Fruit fly (Drosophila melanogaster) whole organism, embryonic: ENCODE results near the gene CG32333.

Experiments
- BEAF-32 ChIP-seq: fragments of 200-800 bp; sonication (Bioruptor generic); optimal IDR thresholded peaks from 3 replicates; lab custom pipeline; 2017; ENCODE audit warnings: missing biosample characterization, missing genetic modification characterization, mild to moderate bottlenecking, moderate library complexity, missing genetic modification reagents
- Bdp1 ChIP-seq: fragments of 200-800 bp; sonication (Bioruptor generic); optimal IDR thresholded peaks from 3 replicates; lab custom pipeline; 2016; ENCODE audit warnings: missing biosample characterization, missing genetic modification characterization
- Bgb ChIP-seq: fragments of 200-800 bp; sonication (Bioruptor generic); IDR thresholded peaks from 2 replicates; pipeline ENCODE4 v1.3.6; 2022; ENCODE audit warnings: missing biosample characterization, missing genetic modification characterization; ENCODE audit not compliant: partially characterized antibody
- CG10147 ChIP-seq: fragments of 200-800 bp; sonication (Bioruptor generic); optimal IDR thresholded peaks from 2 replicates; lab custom pipeline; 2019; ENCODE audit warnings: missing biosample characterization, mild to moderate bottlenecking, missing genetic modification characterization, moderate library complexity
- CG11247 ChIP-seq: fragments of 200-800 bp; sonication (Bioruptor generic); IDR thresholded peaks from 2 replicates; pipeline ENCODE4 v1.3.6; 2022; ENCODE audit warnings: missing biosample characterization, missing genetic modification characterization
- CG11456 ChIP-seq: fragments of 200-800 bp; sonication (Bioruptor generic); IDR thresholded peaks from 3 replicates; pipeline ENCODE4 v1.3.6; 2022; ENCODE audit warnings: missing biosample characterization, missing genetic modification characterization
- CG12236 ChIP-seq: fragments of 200-800 bp; sonication (Bioruptor generic); optimal IDR thresholded peaks from 2 replicates; lab custom pipeline; 2016; ENCODE audit warnings: missing biosample characterization, missing genetic modification characterization
- CG1233 ChIP-seq: fragments of 200-800 bp; sonication (Bioruptor generic); optimal IDR thresholded peaks from 4 replicates; lab custom pipeline; 2018; ENCODE audit warnings: missing biosample characterization, mild to moderate bottlenecking, missing genetic modification characterization
- CG13296 ChIP-seq: fragments of 200-800 bp; sonication (Bioruptor generic); optimal IDR thresholded peaks from 3 replicates; lab custom pipeline; 2018; ENCODE audit warnings: missing biosample characterization, mild to moderate bottlenecking, missing genetic modification characterization
- CG15073 ChIP-seq: fragments of 200-800 bp; sonication (Bioruptor generic); optimal IDR thresholded peaks from 2 replicates; lab custom pipeline; 2016; ENCODE audit warnings: missing biosample characterization, missing genetic modification characterization
- CG16863 ChIP-seq: fragments of 200-800 bp; sonication (Bioruptor generic); optimal IDR thresholded peaks from 3 replicates; lab custom pipeline; 2016; ENCODE audit warnings: missing biosample characterization, missing genetic modification characterization
- CG18764 ChIP-seq: fragments of 200-800 bp; sonication (Bioruptor generic); optimal IDR thresholded peaks from 3 replicates; lab custom pipeline; 2016; ENCODE audit warnings: missing biosample characterization, missing genetic modification characterization
- CG2116 ChIP-seq: fragments of 200-800 bp; sonication (Bioruptor generic); optimal IDR thresholded peaks from 3 replicates; lab custom pipeline; 2018; ENCODE audit warnings: missing biosample characterization, mild to moderate bottlenecking, missing genetic modification characterization
- CG3995 ChIP-seq: fragments of 200-800 bp; sonication (Bioruptor generic); optimal IDR thresholded peaks from 3 replicates; lab custom pipeline; 2016; ENCODE audit warnings: missing biosample characterization, missing genetic modification characterization
- CG42726 ChIP-seq: fragments of 200-800 bp; sonication (Bioruptor generic); IDR thresholded peaks from 2 replicates; pipeline ENCODE4 v1.3.6; 2022; ENCODE audit warnings: missing biosample characterization, missing genetic modification characterization; ENCODE audit not compliant: partially characterized antibody
- CG7839 ChIP-seq: fragments of 200-800 bp; sonication (Bioruptor generic); optimal IDR thresholded peaks from 3 replicates; lab custom pipeline; 2018; ENCODE audit warnings: missing biosample characterization, mild to moderate bottlenecking, missing genetic modification characterization, moderate library complexity
- CHES-1-like ChIP-seq: fragments of 200-800 bp; sonication (Bioruptor generic); optimal IDR thresholded peaks from 2 replicates; lab custom pipeline; 2016; ENCODE audit warnings: missing biosample characterization, missing genetic modification characterization
- CkIIα-i1 ChIP-seq: fragments of 200-800 bp; sonication (Bioruptor generic); IDR thresholded peaks from 2 replicates; pipeline ENCODE4 v1.3.6; 2022; ENCODE audit warnings: missing biosample characterization, missing genetic modification characterization
- Dbx ChIP-seq: fragments of 200-800 bp; sonication (Bioruptor generic); IDR thresholded peaks from 3 replicates; pipeline ENCODE4 v1.3.6; 2022; ENCODE audit warnings: missing biosample characterization, missing genetic modification characterization
- Dref ChIP-seq: fragments of 200-800 bp; sonication (Bioruptor generic); IDR thresholded peaks from 2 replicates; pipeline ENCODE4 v1.3.6; 2022; ENCODE audit warnings: missing biosample characterization, missing genetic modification characterization
- Fer1 ChIP-seq: fragments of 200-800 bp; sonication (Bioruptor generic); optimal IDR thresholded peaks from 2 replicates; lab custom pipeline; 2017; ENCODE audit warnings: missing biosample characterization, mild to moderate bottlenecking, missing genetic modification characterization
- Gsc ChIP-seq: fragments of 200-800 bp; sonication (Bioruptor generic); IDR thresholded peaks from 2 replicates; pipeline ENCODE4 v1.3.6; 2022; ENCODE audit warnings: missing biosample characterization, missing genetic modification characterization
- Hmr ChIP-seq: fragments of 200-800 bp; sonication (Bioruptor generic); optimal IDR thresholded peaks from 3 replicates; lab custom pipeline; 2017; ENCODE audit warnings: mild to moderate bottlenecking, missing biosample characterization, missing genetic modification reagents, missing genetic modification characterization
- Lpt ChIP-seq: fragments of >200 bp; optimal IDR thresholded peaks from 2 replicates; lab custom pipeline; 2018; ENCODE audit warnings: missing biosample characterization, missing genetic modification characterization
- MTF-1 ChIP-seq: fragments of 200-800 bp; sonication (Bioruptor generic); optimal IDR thresholded peaks from 2 replicates; lab custom pipeline; 2018; ENCODE audit warnings: missing biosample characterization, mild to moderate bottlenecking, missing genetic modification characterization, borderline replicate concordance
- Optix ChIP-seq: fragments of 200-800 bp; sonication (Bioruptor generic); IDR thresholded peaks from 3 replicates; pipeline ENCODE4 v1.3.6; 2022; ENCODE audit warnings: missing biosample characterization, missing genetic modification characterization
- Ptx1 ChIP-seq: fragments of 200-800 bp; sonication (Bioruptor generic); IDR thresholded peaks from 2 replicates; pipeline ENCODE4 v1.3.6; 2022; ENCODE audit warnings: missing biosample characterization, missing genetic modification characterization
- Six4 ChIP-seq: fragments of 200-800 bp; sonication (Bioruptor generic); optimal IDR thresholded peaks from 2 replicates; lab custom pipeline; 2016; ENCODE audit warnings: missing biosample characterization, missing genetic modification characterization
- Xrp1 ChIP-seq: fragments of 200-800 bp; sonication (Bioruptor generic); IDR thresholded peaks from 2 replicates; pipeline ENCODE4 v1.3.6; 2022; ENCODE audit warnings: missing biosample characterization, missing genetic modification characterization
- ash1 ChIP-seq: fragments of 200-800 bp; sonication (Bioruptor generic); optimal IDR thresholded peaks from 2 replicates; lab custom pipeline; 2018; ENCODE audit warnings: missing biosample characterization, mild to moderate bottlenecking, missing genetic modification characterization
- bsh ChIP-seq, 2 experiments: fragments of 200-800 bp; sonication (Bioruptor generic); optimal IDR thresholded peaks; 2 replicates each; lab custom pipeline; 2017 to 2018; ENCODE audit warnings: mild to moderate bottlenecking in 2 of 2, missing biosample characterization in 2 of 2, missing genetic modification characterization in 2 of 2, moderate library complexity in 1 of 2
- croc ChIP-seq: fragments of 200-800 bp; sonication (Bioruptor generic); conservative IDR thresholded peaks from 3 replicates; pipeline ENCODE4 v1.3.6; 2022; ENCODE audit warnings: missing biosample characterization, missing genetic modification characterization
- crp ChIP-seq, 2 experiments: fragments of 200-800 bp; sonication (Bioruptor generic); optimal IDR thresholded peaks; 2 replicates in 1 of 2; 3 replicates in 1 of 2; lab custom pipeline; 2017; ENCODE audit warnings: missing biosample characterization in 2 of 2, missing genetic modification characterization in 2 of 2, mild to moderate bottlenecking in 1 of 2, moderate library complexity in 1 of 2
- ems ChIP-seq: fragments of 200-800 bp; sonication (Bioruptor generic); optimal IDR thresholded peaks from 3 replicates; lab custom pipeline; 2016; ENCODE audit warnings: missing biosample characterization, missing genetic modification characterization
- fd3F ChIP-seq: fragments of 200-800 bp; sonication (Bioruptor generic); optimal IDR thresholded peaks from 2 replicates; lab custom pipeline; 2018; ENCODE audit warnings: missing biosample characterization, mild to moderate bottlenecking, missing genetic modification characterization, moderate library complexity
- lbe ChIP-seq: fragments of 200-800 bp; sonication (Bioruptor generic); optimal IDR thresholded peaks from 2 replicates; lab custom pipeline; 2016; ENCODE audit warnings: missing biosample characterization, mild to moderate bottlenecking, missing genetic modification characterization
- p53 ChIP-seq: fragments of 200-800 bp; sonication (Bioruptor generic); optimal IDR thresholded peaks from 2 replicates; lab custom pipeline; 2016; ENCODE audit warnings: missing biosample characterization, missing genetic modification characterization
- pfk ChIP-seq: fragments of 200-800 bp; sonication (Bioruptor generic); optimal IDR thresholded peaks from 2 replicates; lab custom pipeline; 2018; ENCODE audit warnings: missing biosample characterization, mild to moderate bottlenecking, missing genetic modification characterization, moderate library complexity
- phol ChIP-seq: fragments of 200-800 bp; sonication (Bioruptor generic); optimal IDR thresholded peaks from 3 replicates; lab custom pipeline; 2018; ENCODE audit warnings: missing biosample characterization, mild to moderate bottlenecking, missing genetic modification characterization, moderate library complexity
- pzg ChIP-seq: fragments of 200-800 bp; sonication (Bioruptor generic); optimal IDR thresholded peaks from 3 replicates; lab custom pipeline; 2018; ENCODE audit warnings: missing biosample characterization, mild to moderate bottlenecking, missing genetic modification characterization, moderate library complexity
- sqz ChIP-seq: fragments of 200-800 bp; sonication (Bioruptor generic); optimal IDR thresholded peaks from 3 replicates; lab custom pipeline; 2018; ENCODE audit warnings: missing biosample characterization, mild to moderate bottlenecking, missing genetic modification characterization
- tap ChIP-seq: fragments of 200-800 bp; optimal IDR thresholded peaks from 3 replicates; lab custom pipeline; 2019; ENCODE audit warnings: missing biosample characterization, mild to moderate bottlenecking, missing genetic modification characterization, moderate library complexity
- tin ChIP-seq: fragments of 200-800 bp; sonication (Bioruptor generic); optimal IDR thresholded peaks from 3 replicates; lab custom pipeline; 2016; ENCODE audit warnings: missing biosample characterization, missing genetic modification characterization
- tll ChIP-seq, 2 experiments: fragments of 200-800 bp in 1 of 2; fragments of >200 bp in 1 of 2; sonication (Bioruptor generic) in 1 of 2; optimal IDR thresholded peaks; 2 replicates each; lab custom pipeline; 2017 to 2019; ENCODE audit warnings: missing biosample characterization in 2 of 2, missing genetic modification characterization in 2 of 2, mild to moderate bottlenecking in 1 of 2, moderate library complexity in 1 of 2
- trh ChIP-seq: fragments of 200-800 bp; sonication (Bioruptor generic); optimal IDR thresholded peaks from 2 replicates; lab custom pipeline; 2016; ENCODE audit warnings: missing biosample characterization, missing genetic modification characterization
- ttk ChIP-seq: fragments of 200-800 bp; sonication (Bioruptor generic); IDR thresholded peaks from 2 replicates; pipeline ENCODE4 v2.1.2; 2022; ENCODE audit warnings: missing biosample characterization, missing genetic modification characterization
- vfl ChIP-seq: fragments of 200-800 bp; sonication (Bioruptor generic); optimal IDR thresholded peaks from 2 replicates; lab custom pipeline; 2016; ENCODE audit warnings: missing biosample characterization, missing genetic modification characterization
- yki ChIP-seq: fragments of >200 bp; optimal IDR thresholded peaks from 3 replicates; lab custom pipeline; 2018
- zen2 ChIP-seq: fragments of 200-800 bp; sonication (Bioruptor generic); IDR thresholded peaks from 3 replicates; pipeline ENCODE4 v1.3.6; 2022; ENCODE audit warnings: missing biosample characterization, missing genetic modification characterization; ENCODE audit not compliant: partially characterized antibody

CG32333 gene

DNA sequence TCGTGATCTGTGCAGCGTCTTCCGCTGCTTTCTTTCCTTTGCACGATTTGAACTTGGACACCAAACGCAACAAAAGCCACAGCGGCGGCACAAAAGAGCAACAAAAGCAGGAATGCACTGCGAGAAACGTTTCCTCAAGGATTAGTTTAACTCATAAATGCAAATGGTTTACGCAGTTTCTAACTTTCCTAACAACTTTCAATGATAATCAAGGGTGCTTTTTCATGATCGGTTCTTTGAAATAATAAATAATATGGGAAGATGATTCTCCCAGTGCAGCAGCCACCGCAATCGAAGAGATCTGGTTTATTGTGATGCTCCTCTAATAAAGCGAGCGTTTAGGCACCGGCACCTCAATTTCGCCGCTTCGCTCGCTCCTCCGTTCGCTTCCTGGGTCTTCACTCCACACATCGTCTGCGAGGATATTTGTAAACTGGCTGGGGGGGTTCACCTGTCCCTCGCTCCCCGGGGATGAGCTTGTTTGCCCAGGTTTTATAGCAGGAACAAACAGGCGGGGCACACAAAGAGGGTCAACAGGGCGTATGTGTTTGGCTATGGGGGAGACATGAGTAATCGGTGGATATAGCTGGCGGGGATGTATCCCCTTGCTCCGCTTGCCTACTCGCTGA lies 43.5 kb downstream of the CG32333 start (continued):
- peak; percentile 61 for TF ChIP-seq Bdp1 (GFP tag; lab: Kevin White, UChicago)
- no peak for TF ChIP-seq ash1
- TF ChIP-seq ems, result peak; percentile 77
- TF ChIP-seq trh (GFP tag; lab: Kevin White, UChicago), result peak; percentile 63
- TF ChIP-seq pzg, result no peak
- peak; percentile 86 for TF ChIP-seq phol (tag; lab: Kevin White, UChicago)
- peak; percentile 82 for TF ChIP-seq Six4 (GFP tag; lab: Kevin White, UChicago)
- TF ChIP-seq Bgb, result no peak
- TF ChIP-seq bsh (GFP tag; optimal IDR thresholded peaks at IDR 0.05; lab: Kevin White, UChicago), result peak; percentile 89 to 94
- peak in 1 of 2 experiments; percentile 23 for TF ChIP-seq crp (GFP tag; optimal IDR thresholded peaks at IDR 0.05; lab: Kevin White, UChicago)
- peak; percentile 81 for TF ChIP-seq ttk (GFP tag; lab: Robert Waterston, UW)
- TF ChIP-seq BEAF-32 (GFP tag; lab: Kevin White, UChicago), result no peak
- peak; percentile 58; the same call in 1 of the 3 replicates for TF ChIP-seq CG11456 (GFP tag; lab: Robert Waterston, UW)
- peak; percentile 64 for TF ChIP-seq CG18764 (GFP tag; lab: Kevin White, UChicago)
- TF ChIP-seq Hmr, result no peak
- TF ChIP-seq CG42726 (GFP tag; lab: Robert Waterston, UW), result no peak
- TF ChIP-seq Ptx1 (GFP tag; lab: Robert Waterston, UW), result peak; percentile 79
- peak; percentile 83 for TF ChIP-seq Optix (GFP tag; lab: Robert Waterston, UW)
- TF ChIP-seq CG16863 (GFP tag; lab: Kevin White, UChicago), result peak; percentile 75
- no peak for TF ChIP-seq Dref (GFP tag; lab: Robert Waterston, UW)
- TF ChIP-seq p53 (GFP tag; lab: Kevin White, UChicago), result peak; percentile 13
- peak; percentile 19 for TF ChIP-seq CG2116 (GFP tag; lab: Kevin White, UChicago)
- peak; percentile 66 for TF ChIP-seq CG11247 (GFP tag; lab: Robert Waterston, UW)
- no peak for TF ChIP-seq CkIIα-i1
- TF ChIP-seq lbe (GFP tag; lab: Kevin White, UChicago), result peak; percentile 97
- TF ChIP-seq Dbx (GFP tag; lab: Robert Waterston, UW), result peak; percentile 53; the same call in 1 of the 3 replicates
- peak; percentile 44 for TF ChIP-seq CG10147
- no peak for TF ChIP-seq yki
- peak; percentile 29 for TF ChIP-seq CG15073
- peak; percentile 79 for TF ChIP-seq CG7839 (tag; lab: Kevin White, UChicago)
- TF ChIP-seq tll (GFP tag; optimal IDR thresholded peaks at IDR 0.05; lab: Kevin White, UChicago), result no peak
- no peak for TF ChIP-seq vfl (GFP tag; lab: Kevin White, UChicago)
- TF ChIP-seq CG1233 (GFP tag; lab: Kevin White, UChicago), result peak; percentile 64
- TF ChIP-seq tap (tag; lab: Kevin White, UChicago), result peak; percentile 82
- TF ChIP-seq CG12236, result peak; percentile 50
- peak; percentile 89 for TF ChIP-seq Xrp1 (GFP tag; lab: Robert Waterston, UW)
- TF ChIP-seq CG13296 (GFP tag; lab: Kevin White, UChicago), result peak; percentile 26
- TF ChIP-seq zen2 (GFP tag; lab: Robert Waterston, UW), result no peak
- TF ChIP-seq Lpt, result no peak
- peak; percentile 79 for TF ChIP-seq croc
- TF ChIP-seq fd3F (GFP tag; lab: Kevin White, UChicago), result no peak
- TF ChIP-seq CG3995 (GFP tag; lab: Kevin White, UChicago), result no peak
- no peak for TF ChIP-seq pfk (GFP tag; lab: Kevin White, UChicago)
- TF ChIP-seq tin (GFP tag; lab: Kevin White, UChicago), result peak; percentile 86
- peak; percentile 58 for TF ChIP-seq MTF-1
- TF ChIP-seq CHES-1-like, result peak; percentile 33
- peak; percentile 55 for TF ChIP-seq sqz (GFP tag; lab: Kevin White, UChicago)
- peak; percentile 42; the same call in 1 of the 2 replicates for TF ChIP-seq Gsc (GFP tag; lab: Robert Waterston, UW)
- TF ChIP-seq Fer1 (GFP tag; lab: Kevin White, UChicago), result peak; percentile 63
